Worm (Caenorhabditis elegans) whole organism, L1 larva: Measurements from ENCODE around the gene T14B4.3.
A peak's percentile ranks its signal among the peaks of the same experiment; 100 is the strongest.

Source experiments
- C04F5.9 ChIP-seq: sonication (generic microtip); optimal IDR thresholded peaks from 2 replicates; lab custom pipeline; 2016; ENCODE audit warnings: missing genetic modification characterization, missing compliant biosample characterization
- C16A3.4 ChIP-seq: fragments of 150-350 bp; optimal IDR thresholded peaks from 2 replicates; lab custom pipeline; 2014; ENCODE audit warnings: missing biosample characterization, missing genetic modification characterization
- C34B4.2 ChIP-seq: sonication (generic microtip); optimal IDR thresholded peaks from 2 replicates; lab custom pipeline; 2017; ENCODE audit warnings: mild to moderate bottlenecking, missing genetic modification characterization, missing compliant biosample characterization
- F16B12.6 ChIP-seq: fragments of 150-350 bp; optimal IDR thresholded peaks from 2 replicates; lab custom pipeline; 2014; ENCODE audit warnings: missing biosample characterization, missing genetic modification characterization
- Y116A8C.19 ChIP-seq: sonication (generic microtip); optimal IDR thresholded peaks from 2 replicates; lab custom pipeline; 2016; ENCODE audit warnings: missing compliant biosample characterization, missing genetic modification characterization, borderline replicate concordance
- ama-1 ChIP-seq: fragments of 150-350 bp; optimal IDR thresholded peaks from 2 replicates; lab custom pipeline; 2014
- blmp-1 ChIP-seq: fragments of 150-350 bp; optimal IDR thresholded peaks from 2 replicates; lab custom pipeline; 2014; ENCODE audit warnings: missing biosample characterization, missing genetic modification characterization
- ceh-82 ChIP-seq, 3 experiments: fragments of 150-350 bp in 1 of 3; sonication (generic microtip) in 2 of 3; optimal IDR thresholded peaks; 2 replicates each; lab custom pipeline; 2014 to 2017; ENCODE audit warnings: missing biosample characterization in 3 of 3, missing genetic modification characterization in 3 of 3
- ceh-88 ChIP-seq: fragments of 200-800 bp; sonication (Bioruptor generic); IDR thresholded peaks from 2 replicates; pipeline ENCODE4 v1.3.6; 2022; ENCODE audit warnings: missing genetic modification characterization, missing compliant biosample characterization
- ceh-90 ChIP-seq: sonication (generic microtip); optimal IDR thresholded peaks from 2 replicates; lab custom pipeline; 2016; ENCODE audit warnings: missing genetic modification characterization, missing compliant biosample characterization
- ces-1 ChIP-seq: fragments of 150-350 bp; optimal IDR thresholded peaks from 2 replicates; lab custom pipeline; 2014; ENCODE audit warnings: missing biosample characterization, missing genetic modification reagents, missing genetic modification characterization
- dsc-1 ChIP-seq: sonication (generic microtip); optimal IDR thresholded peaks from 2 replicates; lab custom pipeline; 2016; ENCODE audit warnings: mild to moderate bottlenecking, missing genetic modification characterization, missing compliant biosample characterization
- efl-3 ChIP-seq: fragments of 200-800 bp; sonication (Bioruptor generic); optimal IDR thresholded peaks from 2 replicates; lab custom pipeline; 2018; ENCODE audit warnings: mild to moderate bottlenecking, missing genetic modification characterization, missing compliant biosample characterization
- egl-13 ChIP-seq: sonication (generic microtip); optimal IDR thresholded peaks from 2 replicates; lab custom pipeline; 2016; ENCODE audit warnings: missing genotype, missing genetic modification reagents, missing genetic modification characterization, missing compliant biosample characterization
- egl-27 ChIP-seq, 2 experiments: fragments of 150-350 bp in 1 of 2; sonication (generic microtip); optimal IDR thresholded peaks; 3 replicates each; lab custom pipeline; 2017 to 2018; ENCODE audit warnings: missing biosample characterization in 2 of 2, missing genetic modification characterization in 2 of 2, missing genetic modification reagents in 2 of 2
- elt-3 ChIP-seq, 6 experiments: fragments of 150-350 bp in 1 of 6; sonication (generic microtip); optimal IDR thresholded peaks; 2 replicates each; lab custom pipeline; 2017 to 2018; ENCODE audit warnings: missing biosample characterization in 6 of 6, missing genetic modification characterization in 6 of 6, inconsistent platforms in 1 of 6
- fkh-10 ChIP-seq: sonication (generic microtip); optimal IDR thresholded peaks from 2 replicates; lab custom pipeline; 2017; ENCODE audit warnings: missing biosample characterization, missing genetic modification reagents, missing genetic modification characterization
- fkh-8 ChIP-seq: sonication (generic microtip); optimal IDR thresholded peaks from 2 replicates; lab custom pipeline; 2016; ENCODE audit warnings: mild to moderate bottlenecking, missing genetic modification characterization, missing compliant biosample characterization
- fos-1 ChIP-seq: fragments of 150-350 bp; optimal IDR thresholded peaks from 2 replicates; lab custom pipeline; 2014; ENCODE audit warnings: missing biosample characterization, missing genetic modification characterization
- grh-1 ChIP-seq: fragments of 200-800 bp; sonication (Bioruptor generic); IDR thresholded peaks from 2 replicates; pipeline ENCODE4 v1.3.6; 2022; ENCODE audit warnings: missing genetic modification reagents, missing genetic modification characterization, missing compliant biosample characterization
- irx-1 ChIP-seq: sonication (generic microtip); optimal IDR thresholded peaks from 2 replicates; lab custom pipeline; 2016; ENCODE audit warnings: missing genetic modification characterization, missing compliant biosample characterization
- isw-1 ChIP-seq: fragments of 200-800 bp; sonication (Bioruptor generic); IDR thresholded peaks from 2 replicates; pipeline ENCODE4 v1.3.6; 2022; ENCODE audit warnings: missing genetic modification characterization, missing compliant biosample characterization
- lin-13 ChIP-seq: fragments of 150-350 bp; optimal IDR thresholded peaks from 2 replicates; lab custom pipeline; 2014; ENCODE audit warnings: missing biosample characterization, missing genetic modification reagents, missing genetic modification characterization
- lin-15B ChIP-seq: fragments of 150-350 bp; sonication (generic microtip); optimal IDR thresholded peaks from 3 replicates; lab custom pipeline; 2014; ENCODE audit warnings: missing biosample characterization, missing genetic modification characterization
- lin-35 ChIP-seq, 2 experiments: fragments of 150-350 bp; optimal IDR thresholded peaks; 2 replicates each; lab custom pipeline; 2014; ENCODE audit warnings: missing biosample characterization in 2 of 2, missing genetic modification characterization in 2 of 2, missing genetic modification reagents in 2 of 2
- lin-39 ChIP-seq: fragments of 150-350 bp; optimal IDR thresholded peaks from 2 replicates; lab custom pipeline; 2014; ENCODE audit warnings: missing biosample characterization, missing genetic modification reagents, missing genetic modification characterization
- lsy-2 ChIP-seq, 2 experiments: fragments of 150-350 bp; optimal IDR thresholded peaks; 2 replicates each; lab custom pipeline; 2014; ENCODE audit warnings: missing biosample characterization in 2 of 2, missing genetic modification characterization in 2 of 2
- mdl-1 ChIP-seq, 2 experiments: fragments of 150-350 bp; optimal IDR thresholded peaks; 2 replicates each; lab custom pipeline; 2014 to 2017; ENCODE audit warnings: missing biosample characterization in 2 of 2, missing genetic modification characterization in 2 of 2, inconsistent platforms in 1 of 2
- mep-1 ChIP-seq: fragments of 150-350 bp; optimal IDR thresholded peaks from 2 replicates; lab custom pipeline; 2014; ENCODE audit warnings: missing biosample characterization, missing genetic modification characterization
- nhr-12 ChIP-seq: sonication (generic microtip); optimal IDR thresholded peaks from 2 replicates; lab custom pipeline; 2017; ENCODE audit warnings: missing biosample characterization, missing genetic modification characterization
- nhr-20 ChIP-seq: sonication (generic microtip); optimal IDR thresholded peaks from 2 replicates; lab custom pipeline; 2016; ENCODE audit warnings: mild to moderate bottlenecking, missing genetic modification characterization, missing compliant biosample characterization
- nhr-28 ChIP-seq: fragments of 150-350 bp; optimal IDR thresholded peaks from 2 replicates; lab custom pipeline; 2014; ENCODE audit warnings: missing biosample characterization, missing genetic modification characterization
- nhr-84 ChIP-seq: sonication (generic microtip); optimal IDR thresholded peaks from 2 replicates; lab custom pipeline; 2017; ENCODE audit warnings: missing biosample characterization, missing genetic modification characterization
- pag-3 ChIP-seq: sonication (generic microtip); optimal IDR thresholded peaks from 2 replicates; lab custom pipeline; 2017; ENCODE audit warnings: missing genetic modification characterization, mild to moderate bottlenecking, missing compliant biosample characterization, antibody characterized with exemption, borderline replicate concordance; ENCODE audit not compliant: insufficient read depth
- pax-3 ChIP-seq: fragments of 200-800 bp; sonication (Bioruptor generic); optimal IDR thresholded peaks from 2 replicates; lab custom pipeline; 2018; ENCODE audit warnings: mild to moderate bottlenecking, missing genetic modification characterization, moderate library complexity, missing compliant biosample characterization
- pqm-1 ChIP-seq: sonication (generic microtip); optimal IDR thresholded peaks from 3 replicates; lab custom pipeline; 2017; ENCODE audit warnings: missing biosample characterization, missing genetic modification characterization
- rnt-1 ChIP-seq: sonication (generic microtip); optimal IDR thresholded peaks from 2 replicates; lab custom pipeline; 2016; ENCODE audit warnings: mild to moderate bottlenecking, missing genetic modification characterization, moderate library complexity, missing compliant biosample characterization
- skn-1 ChIP-seq: fragments of 150-350 bp; optimal IDR thresholded peaks from 2 replicates; lab custom pipeline; 2014; ENCODE audit warnings: missing biosample characterization, missing genetic modification characterization
- snpc-4 ChIP-seq: fragments of 150-350 bp; optimal IDR thresholded peaks from 2 replicates; lab custom pipeline; 2014; ENCODE audit warnings: missing biosample characterization, missing genetic modification characterization
- sox-4 ChIP-seq: sonication (generic microtip); optimal IDR thresholded peaks from 2 replicates; lab custom pipeline; 2016; ENCODE audit warnings: missing genetic modification characterization, missing compliant biosample characterization
- sptf-1 ChIP-seq: fragments of 150-350 bp; optimal IDR thresholded peaks from 2 replicates; lab custom pipeline; 2014; ENCODE audit warnings: missing biosample characterization, missing genetic modification characterization
- sup-37 ChIP-seq: fragments of 200-800 bp; sonication (Bioruptor generic); optimal IDR thresholded peaks from 2 replicates; lab custom pipeline; 2018; ENCODE audit warnings: mild to moderate bottlenecking, missing genetic modification characterization, missing compliant biosample characterization
- tlp-1 ChIP-seq: fragments of 150-350 bp; optimal IDR thresholded peaks from 2 replicates; lab custom pipeline; 2014; ENCODE audit warnings: missing biosample characterization, missing genetic modification characterization
- unc-86 ChIP-seq: sonication (generic microtip); optimal IDR thresholded peaks from 2 replicates; lab custom pipeline; 2016; ENCODE audit warnings: missing genetic modification characterization, missing compliant biosample characterization
- unc-98 ChIP-seq: fragments of 200-800 bp; sonication (Bioruptor generic); IDR thresholded peaks from 2 replicates; pipeline ENCODE4 v1.3.6; 2022; ENCODE audit warnings: missing genetic modification characterization, missing compliant biosample characterization
- zag-1 ChIP-seq: fragments of 150-350 bp; optimal IDR thresholded peaks from 2 replicates; lab custom pipeline; 2014; ENCODE audit warnings: missing biosample characterization, missing genetic modification characterization
- ztf-4 ChIP-seq: fragments of 150-350 bp; optimal IDR thresholded peaks from 2 replicates; lab custom pipeline; 2014; ENCODE audit warnings: missing biosample characterization, missing genetic modification characterization

Gene T14B4.3

DNA sequence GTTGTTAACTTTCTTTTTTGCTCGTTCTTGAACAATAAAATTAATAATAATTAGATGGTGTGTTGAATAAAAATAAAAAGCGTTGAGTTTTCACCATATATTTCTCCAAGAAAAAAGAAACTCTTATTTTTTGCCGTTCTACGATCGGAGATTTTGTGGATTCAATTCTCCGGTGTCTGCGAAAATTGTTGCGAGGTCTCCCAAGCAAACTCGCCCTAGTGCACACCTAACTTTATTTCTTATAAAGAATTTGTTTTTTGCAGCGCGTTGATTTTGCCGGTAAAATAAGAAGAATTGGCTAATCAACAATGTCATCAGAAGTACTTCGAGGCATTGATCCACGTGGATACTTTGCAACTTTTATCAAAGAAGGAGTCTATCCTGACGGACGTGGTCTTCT lies 6.7 kb downstream of the T14B4.3 start, which contains the start of gene exos-8 (continued):
- no peak for TF ChIP-seq egl-13 (tag; lab: Kevin White, UChicago)
- peak; percentile 22 for TF ChIP-seq fos-1 (tag; lab: Kevin White, UChicago)
- no peak for TF ChIP-seq pqm-1
- no peak for TF ChIP-seq ztf-4 (tag; lab: Kevin White, UChicago)
- TF ChIP-seq dsc-1 (tag; lab: Kevin White, UChicago), result peak; percentile 9
- TF ChIP-seq irx-1 (tag; lab: Kevin White, UChicago), result no peak
- TF ChIP-seq efl-3 (GFP tag; lab: Kevin White, UChicago), result no peak
- peak; percentile 58 for TF ChIP-seq fkh-8 (tag; lab: Kevin White, UChicago)
- peak in 1 of 6 experiments; percentile 55 for TF ChIP-seq elt-3 (tag; optimal IDR thresholded peaks at IDR 0.05; lab: Kevin White, UChicago)
- no peak for TF ChIP-seq nhr-12 (tag; lab: Kevin White, UChicago)
- peak; percentile 24 for TF ChIP-seq F16B12.6 (tag; lab: Kevin White, UChicago)
- TF ChIP-seq ama-1 (lab: Kevin White, UChicago), result no peak
- TF ChIP-seq nhr-84 (tag; lab: Kevin White, UChicago), result no peak
- peak; percentile 55 for TF ChIP-seq blmp-1
- TF ChIP-seq snpc-4 (tag; lab: Kevin White, UChicago), result peak; percentile 15
- TF ChIP-seq lin-39 (tag; lab: Kevin White, UChicago), result no peak
- peak; percentile 89 for TF ChIP-seq rnt-1 (tag; lab: Kevin White, UChicago)
- TF ChIP-seq sptf-1 (tag; lab: Kevin White, UChicago), result no peak
- no peak for TF ChIP-seq nhr-28
- TF ChIP-seq isw-1, result no peak; the same call in 1 of the 2 replicates
- no peak for TF ChIP-seq ces-1 (GFP tag; lab: Kevin White, UChicago)
- peak; percentile 35 for TF ChIP-seq pax-3
- TF ChIP-seq C16A3.4, result peak; percentile 65
- peak; percentile 34 to 82 for TF ChIP-seq lin-35 (GFP tag; optimal IDR thresholded peaks at IDR 0.05; lab: Kevin White, UChicago)
- TF ChIP-seq sox-4, result no peak
- TF ChIP-seq unc-98 (GFP tag; lab: Robert Waterston, UW), result no peak
- TF ChIP-seq ceh-90 (tag; lab: Kevin White, UChicago), result no peak
- TF ChIP-seq Y116A8C.19 (tag; lab: Kevin White, UChicago), result no peak
- TF ChIP-seq fkh-10, result no peak
- peak in 2 of 3 experiments; percentile 33 to 71 for TF ChIP-seq ceh-82 (tag; optimal IDR thresholded peaks at IDR 0.05; lab: Kevin White, UChicago)
- TF ChIP-seq skn-1 (tag; lab: Kevin White, UChicago), result peak; percentile 6
- TF ChIP-seq ceh-88 (GFP tag; lab: Robert Waterston, UW), result no peak
- TF ChIP-seq pag-3, result no peak
- TF ChIP-seq zag-1 (tag; lab: Kevin White, UChicago), result no peak
- no peak for TF ChIP-seq C34B4.2 (tag; lab: Kevin White, UChicago)
- TF ChIP-seq lsy-2 (tag; optimal IDR thresholded peaks at IDR 0.05; lab: Kevin White, UChicago), result peak; percentile 28 to 80
- peak; percentile 65 for TF ChIP-seq nhr-20
- TF ChIP-seq C04F5.9 (tag; lab: Kevin White, UChicago), result no peak
- no peak for TF ChIP-seq egl-27 (tag; optimal IDR thresholded peaks at IDR 0.05; lab: Kevin White, UChicago)
- TF ChIP-seq grh-1 (GFP tag; lab: Robert Waterston, UW), result no peak
- no peak for TF ChIP-seq unc-86 (tag; lab: Kevin White, UChicago)
- TF ChIP-seq sup-37, result no peak
- no peak for TF ChIP-seq mep-1 (tag; lab: Kevin White, UChicago)
- peak; percentile 63 for TF ChIP-seq lin-13 (GFP tag; lab: Kevin White, UChicago)
- TF ChIP-seq tlp-1 (tag; lab: Kevin White, UChicago), result no peak
- peak; percentile 81 for TF ChIP-seq lin-15B (tag; lab: Kevin White, UChicago)
- no peak for TF ChIP-seq mdl-1 (tag; optimal IDR thresholded peaks at IDR 0.05; lab: Kevin White, UChicago)
